Worm (Caenorhabditis elegans) whole organism, dauer: ENCODE results near the gene gad-1.

ENCODE experiments used
- unc-62 ChIP-seq: sonication (generic microtip); optimal IDR thresholded peaks from 2 replicates; lab custom pipeline; 2017; ENCODE audit warnings: missing biosample characterization, missing genetic modification reagents, missing genetic modification characterization

The gad-1 gene

DNA sequence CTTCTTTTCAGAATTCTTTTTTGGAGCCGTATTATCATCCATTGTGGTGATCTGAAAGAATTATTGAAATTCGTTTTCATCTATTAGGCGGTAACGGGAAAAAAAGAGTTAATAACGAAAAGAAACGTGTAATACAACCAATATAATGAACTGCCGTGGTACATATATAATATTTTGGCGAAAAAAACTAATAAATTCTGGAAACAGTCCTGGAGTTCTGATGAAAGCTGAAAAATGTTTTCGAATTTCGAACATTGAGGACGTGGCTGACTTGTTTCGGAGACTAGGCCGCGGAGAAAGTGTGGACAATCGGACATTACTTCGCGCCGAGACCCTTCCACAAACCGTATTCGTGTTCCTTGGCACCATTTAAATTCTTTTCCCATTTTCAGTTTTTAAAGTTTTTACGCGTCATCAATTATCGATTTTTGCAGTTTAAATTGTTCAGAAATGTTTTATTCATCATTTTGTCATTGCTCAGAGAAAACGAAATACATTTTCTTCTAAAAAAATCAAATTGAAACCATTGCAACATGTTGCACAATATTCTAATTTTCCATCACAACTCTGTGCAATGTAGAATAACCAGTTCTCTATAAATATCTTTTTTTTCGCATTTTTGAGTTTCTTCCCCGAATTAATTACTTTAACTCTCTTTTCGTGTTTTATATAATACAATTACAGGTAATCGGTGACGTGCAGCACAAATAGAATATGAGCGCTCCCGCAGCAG lies at the start of gene gad-1, which contains the start of gene erfa-1:
Gene gad-1 (minus strand): TSS at position 51 of the 733 bp plus-strand sequence.
Gene erfa-1 (plus strand): TSS at position 683 of the 733 bp plus-strand sequence.
- no peak for TF ChIP-seq unc-62 (GFP tag; lab: Kevin White, UChicago)

DNA sequence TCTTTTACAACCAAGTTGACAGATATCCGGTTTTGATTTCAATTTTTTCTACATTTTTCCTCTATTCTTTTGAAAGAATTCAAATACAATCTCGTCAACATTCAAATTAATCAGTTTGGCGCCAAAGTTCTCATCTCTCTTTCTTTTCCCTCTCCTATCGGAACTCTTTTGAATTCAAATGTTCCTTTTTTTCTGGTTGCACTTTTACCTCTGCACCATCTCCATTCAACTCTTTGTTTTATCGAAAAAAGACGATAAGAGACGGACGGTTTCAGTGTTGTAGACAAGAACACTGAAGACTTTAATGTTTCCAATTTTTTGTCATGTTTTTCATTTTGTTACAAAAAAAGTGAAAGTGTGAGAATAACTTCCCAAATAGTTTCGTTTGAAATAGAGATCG lies 42.7 kb upstream of the gad-1 start:
- no peak for TF ChIP-seq unc-62 (GFP tag; lab: Kevin White, UChicago)

DNA sequence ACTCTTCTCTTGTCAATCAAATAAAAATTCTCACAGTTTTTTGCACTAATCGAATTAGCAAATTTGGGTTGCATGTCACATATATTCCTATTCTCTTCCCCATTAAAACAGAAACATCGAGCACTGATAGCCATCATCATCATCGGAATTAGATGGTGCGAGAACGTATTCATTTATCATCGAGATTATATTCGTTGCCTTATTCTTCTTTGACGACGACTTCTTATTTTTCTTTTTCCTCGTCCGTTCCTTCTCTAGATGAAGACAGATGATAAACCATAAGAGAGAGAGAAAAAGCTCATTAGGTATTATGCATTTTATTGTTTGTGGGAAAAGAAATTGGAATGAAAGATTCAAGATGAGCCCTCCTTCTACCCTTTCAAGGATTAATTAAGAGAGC lies 37.9 kb upstream of the gad-1 start:
- no peak for TF ChIP-seq unc-62 (GFP tag; lab: Kevin White, UChicago)

DNA sequence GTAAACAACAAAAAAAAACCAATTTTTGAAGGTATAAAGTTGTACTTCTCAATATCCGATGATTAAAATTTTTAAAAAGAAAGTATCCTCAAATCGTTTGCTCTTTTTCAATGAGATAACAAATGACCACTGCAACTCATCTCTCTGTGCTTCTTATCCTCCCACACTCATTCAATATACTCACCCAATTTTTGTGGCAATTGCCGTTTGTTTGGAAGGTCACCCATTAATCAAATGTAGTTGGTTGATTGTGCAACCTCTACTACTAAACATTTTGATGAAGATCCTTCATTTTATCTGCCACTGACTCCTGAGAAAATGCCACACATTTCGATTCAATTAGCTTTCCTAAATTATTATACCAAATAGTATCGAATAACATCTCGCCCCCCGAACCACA lies 34.4 kb upstream of the gad-1 start:
- no peak for TF ChIP-seq unc-62 (GFP tag; lab: Kevin White, UChicago)

DNA sequence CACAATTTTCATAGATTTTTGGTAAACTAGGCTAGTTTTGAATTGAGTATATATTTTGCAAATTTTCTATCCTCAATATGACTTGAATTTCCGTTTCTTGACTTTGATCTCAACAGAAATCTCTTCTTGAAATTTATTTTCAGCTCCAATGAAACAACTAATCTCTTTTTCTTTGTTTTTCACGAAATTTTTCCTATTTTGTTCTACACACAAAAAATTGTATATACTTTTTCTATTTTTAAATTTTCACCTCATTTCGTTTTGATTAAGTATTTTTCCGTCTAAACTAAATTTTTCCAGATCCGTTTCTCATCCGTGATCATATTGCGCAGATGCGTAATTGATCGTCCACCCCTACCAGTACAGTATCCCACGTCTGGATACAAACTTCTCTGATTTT lies 31.5 kb upstream of the gad-1 start, which contains the start of gene unc-83:
Gene unc-83 (plus strand): TSS at position 301 of the 400 bp plus-strand sequence.
- no peak for TF ChIP-seq unc-62 (GFP tag; lab: Kevin White, UChicago)

DNA sequence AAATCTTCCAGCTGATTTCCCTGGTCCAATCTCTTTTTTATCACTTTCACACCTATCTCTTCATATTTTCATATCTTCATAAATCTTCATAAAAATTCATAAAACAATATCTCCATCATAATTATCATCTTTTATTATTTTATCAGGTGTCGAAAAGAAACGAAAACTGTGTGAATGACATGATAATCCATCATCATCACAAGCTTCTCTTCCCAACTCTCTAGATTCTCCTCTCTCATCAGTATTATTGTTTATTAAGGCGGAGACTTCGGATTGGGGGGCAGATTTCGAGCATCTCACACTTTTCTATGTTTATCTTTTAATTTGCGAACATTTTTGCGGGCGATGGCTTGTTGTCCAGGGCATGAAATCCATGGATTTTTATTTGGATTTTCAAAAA lies 30.9 kb upstream of the gad-1 start:
- TF ChIP-seq unc-62 (GFP tag; lab: Kevin White, UChicago) = no peak

DNA sequence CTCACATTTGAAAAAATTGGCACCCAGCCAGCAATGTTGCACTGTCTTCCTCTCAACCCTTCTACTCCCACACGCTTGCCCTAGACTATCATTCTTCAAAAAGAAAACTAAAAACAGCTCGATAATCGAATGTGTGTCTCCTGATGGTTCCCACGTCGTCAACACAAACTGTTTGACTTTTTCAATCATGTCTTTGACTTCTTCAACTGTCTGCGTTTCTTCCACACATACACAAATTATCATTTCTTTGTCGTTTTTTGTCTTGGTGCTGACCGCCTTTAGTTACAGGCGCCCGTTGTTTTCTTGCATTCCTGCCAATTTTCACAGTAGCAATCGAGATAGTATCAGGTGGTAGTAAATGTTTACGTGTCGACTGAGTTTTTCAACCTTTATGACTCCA lies 29.3 kb upstream of the gad-1 start:
- no peak for TF ChIP-seq unc-62 (GFP tag; lab: Kevin White, UChicago)

DNA sequence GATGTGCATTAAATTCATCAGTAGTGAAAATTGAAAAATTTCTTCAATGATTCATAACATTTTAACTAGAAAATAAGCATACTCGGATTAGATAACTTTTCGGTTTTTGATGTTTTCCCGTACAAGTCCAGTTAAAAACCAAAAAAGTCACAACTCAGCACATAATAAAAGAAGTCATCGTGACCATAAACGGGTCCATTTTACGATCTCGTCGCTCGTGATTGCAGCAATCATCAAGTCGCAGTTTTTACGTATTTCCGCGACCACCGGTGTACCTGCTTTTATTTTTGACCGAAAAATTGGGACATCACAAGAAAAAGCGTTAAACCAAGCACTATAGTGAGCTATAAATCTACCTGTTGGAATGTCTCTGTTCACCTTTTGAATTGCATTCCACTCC lies 28.0 kb upstream of the gad-1 start:
- TF ChIP-seq unc-62 (GFP tag; lab: Kevin White, UChicago) = no peak

DNA sequence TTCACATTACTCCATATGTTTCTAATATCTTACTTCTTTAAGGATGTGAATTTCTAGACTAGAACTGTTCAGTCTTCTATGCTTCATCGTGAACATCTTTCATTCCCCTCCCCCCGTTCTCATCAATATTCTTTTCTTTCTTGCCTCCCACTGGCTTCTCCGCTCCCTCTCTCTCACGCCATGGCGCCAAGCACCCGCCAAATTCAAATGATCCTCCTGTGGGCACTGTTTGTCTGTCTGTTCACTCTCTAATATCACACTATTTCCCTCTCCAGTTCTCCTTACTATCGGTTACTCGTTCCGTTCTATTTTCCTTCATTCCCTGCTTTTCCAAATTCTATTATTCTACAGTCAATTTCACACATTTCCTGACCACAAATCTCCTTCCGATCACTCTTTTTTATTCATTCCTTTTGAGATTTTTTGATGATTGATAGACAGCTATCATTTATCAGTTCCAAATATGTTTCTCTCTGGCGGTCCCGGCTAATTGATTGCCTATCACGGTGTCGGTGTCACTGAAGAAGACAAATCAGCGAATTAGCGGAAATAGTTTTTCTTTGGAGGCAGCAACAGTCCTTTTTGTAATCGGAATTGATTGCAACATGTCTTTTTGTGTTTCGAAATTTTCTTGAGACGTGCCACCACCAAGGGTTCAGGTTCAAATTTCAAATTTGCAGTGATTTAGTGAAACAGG lies 25.2 kb upstream of the gad-1 start:
- no peak for TF ChIP-seq unc-62 (GFP tag; lab: Kevin White, UChicago)

DNA sequence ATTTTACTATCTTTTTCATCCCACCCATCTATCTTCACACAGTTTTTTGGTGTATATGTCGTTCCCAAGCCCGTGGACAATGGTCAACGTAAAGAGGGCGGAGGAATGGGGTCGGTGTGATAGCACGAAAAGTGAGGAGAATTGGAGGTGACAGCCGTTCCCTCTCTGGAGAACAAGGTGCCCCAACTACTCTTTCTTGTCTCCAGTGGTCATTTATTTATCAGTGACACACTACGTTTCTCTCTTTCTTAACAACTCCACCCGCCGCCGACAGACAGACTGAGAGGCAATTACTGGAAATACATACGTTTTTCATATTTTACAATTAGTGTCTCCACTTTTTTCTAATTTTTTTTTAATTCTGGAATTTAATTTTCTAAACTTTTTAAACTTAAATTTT lies 23.6 kb upstream of the gad-1 start:
- no peak for TF ChIP-seq unc-62 (GFP tag; lab: Kevin White, UChicago)

DNA sequence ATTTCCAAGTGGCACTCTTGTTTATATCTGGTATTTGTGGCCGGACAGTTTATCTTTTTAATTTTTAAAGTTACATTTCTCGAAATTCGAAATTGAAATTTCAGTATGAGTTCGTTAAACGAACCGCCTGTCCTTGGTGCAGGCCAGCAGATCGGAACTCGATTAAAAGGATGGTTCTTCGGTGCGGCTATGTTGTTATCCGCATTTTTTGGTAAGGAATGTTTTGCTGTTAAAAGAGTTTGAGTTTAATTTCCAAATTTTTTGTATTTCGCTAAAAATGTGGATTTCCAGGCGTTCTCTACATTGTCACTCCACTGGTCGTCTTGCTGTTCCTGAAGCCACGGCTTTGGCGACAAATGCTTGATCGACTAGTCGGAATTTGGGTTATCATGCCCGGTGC lies 19.8 kb upstream of the gad-1 start, which contains the start of gene acl-9:
Gene acl-9 (plus strand): TSS at position 105 of the 400 bp plus-strand sequence.
- TF ChIP-seq unc-62 (GFP tag; lab: Kevin White, UChicago) = no peak

DNA sequence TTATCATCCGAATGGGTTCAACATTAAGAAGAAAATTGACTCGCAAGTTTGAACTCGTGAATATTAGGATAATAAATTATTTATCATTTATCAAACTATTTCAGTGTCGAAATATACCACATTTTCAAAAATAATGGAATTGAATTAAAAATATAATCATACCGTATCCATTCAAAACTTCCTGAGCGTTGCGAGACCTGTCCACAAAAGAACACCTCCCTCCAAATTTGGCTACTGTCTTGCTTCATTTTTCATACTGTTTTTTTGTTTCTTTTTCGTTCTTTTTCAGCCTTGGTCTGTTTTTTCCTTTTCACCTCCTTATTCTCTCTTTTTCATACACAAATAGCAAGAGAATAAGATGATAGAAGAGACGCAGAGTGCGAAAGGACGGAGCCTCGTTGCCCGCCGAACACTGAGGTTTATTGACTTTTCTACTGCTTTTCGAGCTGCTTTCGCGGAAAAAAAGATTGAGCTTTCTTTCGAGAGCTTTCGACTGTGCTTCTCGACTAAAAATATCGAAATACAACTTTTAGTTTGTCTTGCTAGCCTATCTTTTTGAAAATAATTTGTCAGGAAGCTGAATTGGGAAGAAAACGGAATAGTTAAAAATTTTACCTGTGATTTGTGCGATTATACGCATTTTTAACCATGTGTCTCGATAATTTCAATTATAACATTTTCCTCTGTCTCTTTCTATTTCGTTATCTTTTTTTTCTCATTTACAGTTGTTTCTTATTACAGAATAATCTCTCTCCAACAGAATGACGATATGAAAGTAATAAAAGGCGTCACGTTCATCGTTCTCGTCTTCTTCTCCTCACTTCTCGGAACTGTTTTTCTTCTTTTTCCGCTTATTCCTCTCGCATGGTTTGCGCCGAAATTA lies 17.1 kb upstream of the gad-1 start, which contains the start of gene acl-8:
Gene acl-8 (plus strand): TSS at position 742 of the 883 bp plus-strand sequence.
- no peak for TF ChIP-seq unc-62 (GFP tag; lab: Kevin White, UChicago)

DNA sequence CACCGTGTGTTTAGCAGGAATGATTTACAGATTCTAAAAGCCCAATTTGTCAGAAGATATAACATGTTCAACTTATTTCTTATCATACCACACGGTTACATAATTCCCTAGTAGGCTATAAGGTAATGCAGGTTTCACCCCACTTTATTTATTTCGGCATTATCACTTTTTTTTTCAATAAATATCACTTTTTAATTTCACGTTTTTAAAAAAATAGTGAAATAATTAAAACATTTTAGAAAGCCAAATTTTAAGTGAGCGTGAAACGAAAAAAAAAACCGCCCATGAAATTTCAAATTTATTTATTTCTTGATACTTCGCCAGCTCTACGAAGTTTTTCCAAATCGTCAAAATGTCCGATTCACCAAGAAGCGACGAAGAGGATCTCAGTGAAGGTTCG lies 15.1 kb upstream of the gad-1 start, which contains the start of gene fbxa-196:
Gene fbxa-196 (plus strand): TSS at position 301 of the 400 bp plus-strand sequence.
- TF ChIP-seq unc-62 (GFP tag; lab: Kevin White, UChicago) = no peak

DNA sequence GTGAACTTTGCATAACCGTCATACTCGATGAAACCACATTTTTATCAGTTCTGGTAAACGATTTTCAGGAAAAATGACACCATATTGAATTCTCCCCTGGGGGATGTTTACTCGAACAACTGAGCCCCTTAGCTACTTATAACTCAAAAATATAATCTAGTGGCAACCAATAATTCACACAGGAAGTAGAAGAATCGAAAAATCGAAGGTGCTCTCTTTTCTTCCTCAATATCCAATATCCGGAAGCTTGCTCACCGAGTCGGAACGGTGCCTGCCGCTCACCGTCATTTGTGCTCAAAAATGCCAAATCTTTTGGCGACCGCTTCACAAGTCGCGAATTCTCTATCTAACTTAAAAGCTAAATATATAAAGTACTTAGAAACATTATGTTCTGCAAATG lies 8.7 kb upstream of the gad-1 start, which contains the start of gene T05H4.3:
Gene T05H4.3 (plus strand): TSS at position 301 of the 400 bp plus-strand sequence.
- TF ChIP-seq unc-62 (GFP tag; lab: Kevin White, UChicago) = no peak

DNA sequence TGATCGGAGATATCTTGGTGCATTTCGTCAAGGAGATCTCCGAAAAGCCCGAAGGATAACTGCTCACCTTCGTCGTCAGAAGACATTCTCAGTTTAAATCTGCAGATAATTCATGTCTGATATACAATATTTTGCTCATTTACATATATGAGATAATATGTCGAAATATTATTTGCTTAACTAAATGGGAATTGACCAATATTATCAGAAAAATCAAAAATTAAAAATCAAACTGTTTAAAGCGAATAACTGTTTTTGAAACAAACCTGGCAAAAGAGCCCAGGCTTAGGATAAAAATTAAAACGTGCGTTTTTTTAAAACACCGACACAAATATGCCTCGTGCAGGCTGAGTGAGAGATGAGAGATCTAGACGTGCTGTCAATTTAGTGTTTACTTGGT lies 8.3 kb upstream of the gad-1 start, which contains the start of gene T05H4.15:
Gene T05H4.15 (minus strand): TSS at position 101 of the 400 bp plus-strand sequence.
- TF ChIP-seq unc-62 (GFP tag; lab: Kevin White, UChicago) = no peak
